Worm (Caenorhabditis elegans) whole organism, L3 larva: ENCODE data around the gene C47A4.5.

Source experiments
- ZK546.5 ChIP-seq: sonication (generic microtip); optimal IDR thresholded peaks from 2 replicates; lab custom pipeline; 2017; ENCODE audit warnings: missing biosample characterization, missing genetic modification characterization
- ceh-82 ChIP-seq: fragments of 150-350 bp; optimal IDR thresholded peaks from 2 replicates; lab custom pipeline; 2014; ENCODE audit warnings: missing biosample characterization, missing genetic modification characterization
- mml-1 ChIP-seq: fragments of 150-350 bp; sonication (generic microtip); optimal IDR thresholded peaks from 3 replicates; lab custom pipeline; 2014; ENCODE audit warnings: missing biosample characterization, missing genetic modification characterization
- nhr-11 ChIP-seq: fragments of 150-350 bp; optimal IDR thresholded peaks from 2 replicates; lab custom pipeline; 2014; ENCODE audit warnings: missing biosample characterization, missing genetic modification characterization
- nhr-28 ChIP-seq: fragments of 150-350 bp; optimal IDR thresholded peaks from 2 replicates; lab custom pipeline; 2014; ENCODE audit warnings: missing biosample characterization, missing genetic modification characterization
- unc-39 ChIP-seq: sonication (generic microtip); optimal IDR thresholded peaks from 4 replicates; lab custom pipeline; 2017; ENCODE audit warnings: missing biosample characterization, missing genetic modification characterization
- zag-1 ChIP-seq: fragments of 150-350 bp; optimal IDR thresholded peaks from 2 replicates; lab custom pipeline; 2014; ENCODE audit warnings: missing biosample characterization, missing genetic modification characterization
- ztf-4 ChIP-seq: fragments of 150-350 bp; optimal IDR thresholded peaks from 2 replicates; lab custom pipeline; 2014; ENCODE audit warnings: missing biosample characterization, missing genetic modification characterization

- TF ChIP-seq ZK546.5 (tag; lab: Kevin White, UChicago) (no peak), nhr-28 (tag; lab: Kevin White, UChicago) (no peak), unc-39 (tag; lab: Kevin White, UChicago) (no peak), zag-1 (tag; lab: Kevin White, UChicago) (no peak), ceh-82 (tag; lab: Kevin White, UChicago) (no peak), nhr-11 (no peak), ztf-4 (tag; lab: Kevin White, UChicago) (no peak), mml-1 (tag; lab: Kevin White, UChicago) (no peak)
These were observed at the start of gene C47A4.5 for ce11 chrIV:13745409-13745808.
